Worm (Caenorhabditis elegans): ENCODE data around the gene lpr-5.
A peak's percentile ranks its signal among the peaks of the same experiment; 100 is the strongest.

lpr-5 gene

DNA sequence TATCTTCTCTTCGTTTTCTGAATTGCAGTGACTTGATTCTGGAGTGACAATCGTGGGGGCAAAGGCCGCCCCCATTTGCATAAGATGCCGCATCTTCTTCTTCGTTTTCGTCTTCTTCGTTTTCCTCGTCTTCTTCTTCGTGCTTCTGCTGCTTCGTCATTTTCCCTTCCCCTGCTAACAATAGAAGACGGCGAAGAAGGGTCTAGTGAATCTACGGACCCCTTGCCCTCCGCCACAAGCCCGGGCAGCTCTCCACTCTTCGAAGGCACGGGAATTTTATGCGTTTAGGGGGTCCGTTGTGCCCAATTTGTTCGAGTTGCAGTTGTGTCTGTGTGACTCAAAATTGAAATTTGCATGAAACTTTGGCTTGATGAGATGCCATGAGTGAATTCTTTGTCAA, 30.1 kb upstream of the lpr-5 start:
- TF ChIP-seq ztf-11 (tag; optimal IDR thresholded peaks at IDR 0.05) (no peak), ceh-9 (tag; optimal IDR thresholded peaks at IDR 0.05) (no peak), mml-1 (tag; optimal IDR thresholded peaks at IDR 0.05) (no peak), fkh-2 (tag; optimal IDR thresholded peaks at IDR 0.05) (no peak), unc-39 (tag; optimal IDR thresholded peaks at IDR 0.05) (no peak), nhr-12 (tag; optimal IDR thresholded peaks at IDR 0.05) (no peak)

DNA sequence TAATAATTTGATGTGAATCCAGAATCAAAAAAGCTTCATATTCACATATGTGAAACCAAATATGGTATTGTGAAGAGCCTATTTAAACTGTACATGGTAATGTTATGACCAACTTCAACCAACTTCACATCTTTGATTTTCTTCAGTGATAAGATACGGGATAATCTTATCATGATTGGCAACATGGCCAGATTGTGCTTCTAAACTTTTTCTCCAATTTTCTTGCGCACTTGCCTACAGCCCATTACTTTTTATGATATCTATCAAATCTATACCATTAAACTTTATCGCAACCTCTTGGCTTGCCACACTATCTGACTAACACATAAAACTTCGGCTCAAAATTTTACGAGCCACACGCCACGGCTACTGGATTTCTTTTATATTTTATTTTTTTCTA, 29.5 kb upstream of the lpr-5 start:
- peak; percentile 96 for TF ChIP-seq egl-5 (tag; optimal IDR thresholded peaks at IDR 0.05)
- TF ChIP-seq ceh-82 (tag; optimal IDR thresholded peaks at IDR 0.05), result no peak

DNA sequence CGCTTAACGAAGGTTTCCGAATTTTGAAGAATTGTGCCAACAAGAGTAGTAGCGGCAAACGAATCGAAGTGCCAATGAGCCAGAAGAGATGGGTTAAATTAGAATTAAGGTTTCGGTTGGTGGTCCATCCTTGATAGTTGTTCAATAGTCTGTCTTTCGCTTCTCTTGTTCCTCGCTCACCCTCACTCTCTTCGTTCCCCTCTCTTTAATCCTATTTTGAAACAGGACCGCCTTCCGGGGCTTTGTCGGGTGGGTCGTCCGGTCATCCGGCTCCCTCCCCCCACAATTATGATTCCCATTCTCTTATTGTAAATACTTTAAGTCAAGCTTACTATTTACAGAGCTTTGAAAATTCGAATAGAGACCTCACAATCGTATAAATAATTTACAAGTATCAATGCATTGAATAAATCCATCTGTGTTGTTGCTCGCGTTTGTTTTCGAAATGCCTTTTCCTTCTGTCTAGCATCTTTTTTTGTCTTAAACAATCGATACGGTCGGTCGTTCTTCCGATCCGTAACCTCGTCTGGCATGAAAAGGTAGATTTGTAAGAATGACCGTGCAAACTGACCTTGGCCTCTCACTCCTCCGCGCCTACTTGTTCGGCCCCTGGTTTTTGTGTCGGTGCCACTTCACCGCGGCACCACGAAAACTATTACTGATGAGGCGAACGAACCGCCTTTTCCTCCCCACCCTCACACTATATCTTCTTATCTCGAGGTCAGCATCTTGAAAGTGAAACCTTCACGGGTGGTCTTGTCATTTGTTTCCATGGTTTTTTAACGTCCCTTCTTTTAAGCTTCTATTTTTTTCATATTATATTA, 28.6 kb upstream of the lpr-5 start:
- TF ChIP-seq egl-27 (tag; optimal IDR thresholded peaks at IDR 0.05) (no peak), nhr-23 (tag; optimal IDR thresholded peaks at IDR 0.05) (peak; percentile 38), ztf-11 (tag; optimal IDR thresholded peaks at IDR 0.05) (no peak), nhr-11 (tag; optimal IDR thresholded peaks at IDR 0.05) (no peak), nhr-25 (tag; optimal IDR thresholded peaks at IDR 0.05) (peak; percentile 69), ama-1 (optimal IDR thresholded peaks at IDR 0.05) (no peak), lin-15B (tag; optimal IDR thresholded peaks at IDR 0.05) (no peak), elt-1 (tag; optimal IDR thresholded peaks at IDR 0.05) (peak; percentile 30), sea-2 (GFP tag; optimal IDR thresholded peaks at IDR 0.05) (no peak)

DNA sequence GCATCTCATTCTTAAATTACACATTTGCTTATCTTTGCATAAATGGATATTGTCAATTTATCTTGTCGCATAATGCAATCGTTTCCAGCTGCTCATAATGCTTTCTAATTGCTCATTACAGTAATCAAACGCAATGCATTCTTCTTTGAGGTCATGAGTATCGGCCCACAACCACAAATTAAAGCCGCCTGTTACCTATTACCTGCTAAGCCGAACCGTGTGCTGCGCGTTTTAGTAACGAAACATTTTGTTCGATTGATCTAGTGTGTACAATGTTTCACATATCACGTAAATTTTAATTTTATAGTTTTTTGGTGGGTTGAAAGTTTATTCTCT, 28.0 kb upstream of the lpr-5 start:
- TF ChIP-seq skn-1 (tag; optimal IDR thresholded peaks at IDR 0.05), result no peak
- TF ChIP-seq ZK546.5 (tag; optimal IDR thresholded peaks at IDR 0.05), result no peak
- TF ChIP-seq nhr-12 (tag; optimal IDR thresholded peaks at IDR 0.05), result no peak
- TF ChIP-seq ceh-28 (tag; optimal IDR thresholded peaks at IDR 0.05), result no peak
- no peak for TF ChIP-seq egl-5 (tag; optimal IDR thresholded peaks at IDR 0.05)
- TF ChIP-seq ceh-9 (tag; optimal IDR thresholded peaks at IDR 0.05), result no peak
- no peak for TF ChIP-seq zag-1 (tag; optimal IDR thresholded peaks at IDR 0.05)
- TF ChIP-seq daf-12 (tag; optimal IDR thresholded peaks at IDR 0.05), result no peak
- no peak for TF ChIP-seq nhr-28 (tag; optimal IDR thresholded peaks at IDR 0.05)
- no peak for TF ChIP-seq ceh-16 (tag; optimal IDR thresholded peaks at IDR 0.05)
- TF ChIP-seq lsy-12 (tag; optimal IDR thresholded peaks at IDR 0.05), result no peak
- TF ChIP-seq mml-1 (tag; optimal IDR thresholded peaks at IDR 0.05), result no peak
- no peak for TF ChIP-seq ztf-4 (tag; optimal IDR thresholded peaks at IDR 0.05)
- no peak for TF ChIP-seq pha-4 (tag; optimal IDR thresholded peaks at IDR 0.05)
- no peak for TF ChIP-seq nhr-23 (tag; optimal IDR thresholded peaks at IDR 0.05)
- no peak for TF ChIP-seq eor-1 (tag; optimal IDR thresholded peaks at IDR 0.05)
- TF ChIP-seq R02D3.7 (tag; optimal IDR thresholded peaks at IDR 0.05), result no peak

DNA sequence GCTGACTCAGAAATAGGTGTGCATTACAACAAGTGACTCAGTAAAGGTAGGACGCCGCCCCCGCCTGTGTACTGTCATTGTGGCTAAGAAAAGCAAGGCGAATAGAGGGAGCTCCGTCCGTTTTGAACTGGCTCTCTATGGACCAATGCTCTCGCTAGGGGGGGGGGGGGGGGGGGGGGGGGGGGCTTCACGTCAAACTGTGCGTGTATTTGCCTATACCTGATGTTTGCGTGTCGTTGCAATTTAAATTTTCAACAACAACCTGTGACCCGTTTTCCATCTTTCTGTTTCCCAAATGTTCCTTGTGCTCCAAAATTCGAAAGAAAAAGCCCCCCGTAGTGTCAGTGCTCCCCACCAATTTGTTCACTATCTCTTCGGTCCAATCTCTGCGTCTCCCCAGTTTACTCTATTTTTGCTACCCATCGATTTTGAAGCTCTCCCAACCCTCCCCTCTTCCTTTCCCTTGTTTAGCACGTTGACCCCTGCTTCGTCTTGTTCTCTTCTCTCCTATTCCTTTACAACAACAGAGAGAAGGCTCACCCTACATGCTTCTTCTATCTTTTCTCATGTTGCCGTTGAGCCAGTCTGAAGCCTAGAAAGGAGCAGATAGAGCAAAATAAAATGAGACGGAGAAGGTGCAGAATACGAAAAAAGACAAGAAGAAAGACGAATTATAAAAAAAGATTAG, 27.3 kb upstream of the lpr-5 start:
- TF ChIP-seq zag-1 (tag; optimal IDR thresholded peaks at IDR 0.05), result no peak
- no peak for TF ChIP-seq nhr-28 (tag; optimal IDR thresholded peaks at IDR 0.05)
- no peak for TF ChIP-seq jun-1 (tag; optimal IDR thresholded peaks at IDR 0.05)
- TF ChIP-seq tbx-2 (tag; optimal IDR thresholded peaks at IDR 0.05), result peak; percentile 23
- TF ChIP-seq nhr-23 (tag; optimal IDR thresholded peaks at IDR 0.05), result no peak
- TF ChIP-seq ceh-9 (tag; optimal IDR thresholded peaks at IDR 0.05), result no peak
- TF ChIP-seq unc-39 (tag; optimal IDR thresholded peaks at IDR 0.05), result no peak
- TF ChIP-seq nfya-1 (tag; optimal IDR thresholded peaks at IDR 0.05; ENCODE audit: insufficient read depth), result peak; percentile 69
- TF ChIP-seq elt-1 (tag; optimal IDR thresholded peaks at IDR 0.05), result no peak
- peak; percentile 10 for TF ChIP-seq lin-15B (tag; optimal IDR thresholded peaks at IDR 0.05)
- no peak for TF ChIP-seq lsy-12 (tag; optimal IDR thresholded peaks at IDR 0.05)
- TF ChIP-seq nhr-76 (tag; optimal IDR thresholded peaks at IDR 0.05), result no peak
- peak; percentile 69 for TF ChIP-seq pha-4 (tag; optimal IDR thresholded peaks at IDR 0.05)
- peak; percentile 42 for TF ChIP-seq elt-2 (tag; optimal IDR thresholded peaks at IDR 0.05)
- no peak for TF ChIP-seq sea-2 (GFP tag; optimal IDR thresholded peaks at IDR 0.05)
- TF ChIP-seq aly-2 (tag; optimal IDR thresholded peaks at IDR 0.05), result no peak
- peak; percentile 72 for TF ChIP-seq lin-39 (tag; optimal IDR thresholded peaks at IDR 0.05)
- TF ChIP-seq fkh-10 (GFP tag; optimal IDR thresholded peaks at IDR 0.05), result peak; percentile 31
- peak; percentile 10 for TF ChIP-seq pqm-1 (tag; optimal IDR thresholded peaks at IDR 0.05)
- TF ChIP-seq daf-12 (tag; optimal IDR thresholded peaks at IDR 0.05), result no peak
- TF ChIP-seq nhr-11 (tag; optimal IDR thresholded peaks at IDR 0.05), result peak; percentile 1
- TF ChIP-seq ceh-28 (tag; optimal IDR thresholded peaks at IDR 0.05), result peak; percentile 43
- no peak for TF ChIP-seq mml-1 (tag; optimal IDR thresholded peaks at IDR 0.05)
- peak; percentile 27 for TF ChIP-seq hmg-11 (tag; optimal IDR thresholded peaks at IDR 0.05)
- TF ChIP-seq unc-62 (GFP tag; optimal IDR thresholded peaks at IDR 0.05), result no peak
